Worm (Caenorhabditis elegans) whole organism, late embryonic: Measurements from ENCODE around the gene T20D4.3.

Source experiments
- dve-1 ChIP-seq: sonication (generic microtip); optimal IDR thresholded peaks from 2 replicates; lab custom pipeline; 2017; ENCODE audit warnings: antibody characterized with exemption, mild to moderate bottlenecking, missing genetic modification characterization, missing compliant biosample characterization
- elt-2 ChIP-seq: sonication (generic microtip); optimal IDR thresholded peaks from 2 replicates; lab custom pipeline; 2016; ENCODE audit warnings: missing genetic modification reagents, missing genetic modification characterization, missing compliant biosample characterization
- lim-6 ChIP-seq: sonication (generic microtip); optimal IDR thresholded peaks from 2 replicates; lab custom pipeline; 2016; ENCODE audit warnings: missing genetic modification characterization, missing compliant biosample characterization
- nfya-1 ChIP-seq: sonication (generic microtip); optimal IDR thresholded peaks from 2 replicates; lab custom pipeline; 2017; ENCODE audit warnings: missing genetic modification characterization, mild to moderate bottlenecking, missing compliant biosample characterization, antibody characterized with exemption, moderate library complexity
- pag-3 ChIP-seq: sonication (generic microtip); optimal IDR thresholded peaks from 2 replicates; lab custom pipeline; 2016; ENCODE audit warnings: missing compliant biosample characterization, missing genetic modification characterization, borderline replicate concordance
- pax-1 ChIP-seq: fragments of 150-350 bp; optimal IDR thresholded peaks from 2 replicates; lab custom pipeline; 2014; ENCODE audit warnings: missing biosample characterization, missing genetic modification characterization
- pha-4 ChIP-seq: fragments of 150-350 bp; optimal IDR thresholded peaks from 2 replicates; lab custom pipeline; 2018; ENCODE audit warnings: missing biosample characterization, missing genetic modification reagents, missing genetic modification characterization
- tbx-2 ChIP-seq: sonication (generic microtip); optimal IDR thresholded peaks from 2 replicates; lab custom pipeline; 2016; ENCODE audit warnings: missing genetic modification characterization, missing compliant biosample characterization
- unc-3 ChIP-seq, 2 experiments: fragments of 200-800 bp in 1 of 2; sonication (Bioruptor generic) in 1 of 2; sonication (generic microtip) in 1 of 2; conservative IDR thresholded peaks in 1 of 2; optimal IDR thresholded peaks in 1 of 2; 2 replicates each; pipeline versions ENCODE4 v1.3.6 to Lab custom; 2016 to 2022; ENCODE audit warnings: missing compliant biosample characterization in 2 of 2, missing genetic modification characterization in 2 of 2, missing genetic modification reagents in 1 of 2

DNA sequence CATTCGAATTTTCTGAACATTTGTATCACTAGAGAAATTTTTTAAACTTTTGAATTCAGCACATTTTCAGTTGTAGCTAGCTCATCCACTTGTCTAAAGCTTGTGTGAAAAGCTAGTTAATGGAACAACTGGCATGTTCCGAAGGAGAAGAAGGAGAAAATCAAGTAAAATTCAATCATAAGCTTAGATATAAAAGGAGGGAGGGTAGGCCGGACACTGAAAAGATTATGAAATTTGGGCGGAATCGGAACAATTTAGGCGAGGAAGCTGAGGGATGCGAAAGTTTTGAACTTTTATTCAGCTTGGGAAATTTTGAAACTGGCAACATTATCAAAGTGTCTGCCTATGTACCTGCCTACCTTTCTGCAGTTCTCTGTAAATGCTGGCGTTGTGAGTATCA, 34.5 kb downstream of the T20D4.3 start:
- no peak for TF ChIP-seq pha-4 (tag; lab: Kevin White, UChicago)
- no peak for TF ChIP-seq tbx-2 (tag; lab: Kevin White, UChicago)
- no peak for TF ChIP-seq nfya-1 (tag; lab: Kevin White, UChicago)
- TF ChIP-seq lim-6 = no peak
- no peak for TF ChIP-seq pax-1 (tag; lab: Kevin White, UChicago)
- no peak for TF ChIP-seq dve-1 (tag; lab: Kevin White, UChicago)
- TF ChIP-seq unc-3 (GFP tag; conservative IDR thresholded peaks at IDR 0.05; lab: Robert Waterston, UW) = no peak
- TF ChIP-seq unc-3 (tag; optimal IDR thresholded peaks at IDR 0.05; lab: Kevin White, UChicago) = no peak
- no peak for TF ChIP-seq pag-3 (tag; lab: Kevin White, UChicago)
- no peak for TF ChIP-seq elt-2 (tag; lab: Kevin White, UChicago)
